Worm (Caenorhabditis elegans): ENCODE measurements around the gene srw-112.
"Not testable (repeated sequence)": the region's sequence is repeated elsewhere in the genome, so short reads cannot be mapped to it uniquely, and the experiment has no call there.

srw-112 gene

DNA sequence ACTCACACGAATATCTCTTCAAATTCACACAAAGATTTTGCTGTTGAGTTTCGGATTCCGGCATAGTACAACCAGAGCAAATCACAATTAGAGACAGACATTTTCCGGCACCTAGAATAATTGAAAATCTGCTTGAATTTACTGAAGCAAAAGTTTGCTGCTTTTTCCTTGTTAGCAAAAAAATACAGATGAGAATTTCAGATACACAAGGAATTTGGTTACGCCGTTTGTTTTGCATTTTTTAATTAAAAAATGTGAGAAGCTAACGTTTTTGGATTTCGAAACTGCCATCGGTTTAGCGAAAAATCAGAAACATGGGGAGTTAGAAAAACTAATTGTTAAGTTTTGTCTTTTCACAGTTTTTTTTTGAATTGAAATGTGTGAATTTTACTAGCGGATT lies 25.9 kb downstream of the srw-112 start, which contains the start of gene srw-118:
srw-118 (minus strand) TSS at position 101 of the 400 bp plus-strand sequence.
- no peak for TF ChIP-seq ceh-34 (tag; optimal IDR thresholded peaks at IDR 0.05)
- no peak for TF ChIP-seq odd-2 (tag; optimal IDR thresholded peaks at IDR 0.05)
- TF ChIP-seq elt-4 (tag; optimal IDR thresholded peaks at IDR 0.05): no peak
- TF ChIP-seq ceh-9 (tag; optimal IDR thresholded peaks at IDR 0.05): no peak
- TF ChIP-seq hlh-15 (tag; optimal IDR thresholded peaks at IDR 0.05): no peak
- no peak for TF ChIP-seq eyg-1 (tag; optimal IDR thresholded peaks at IDR 0.05)
- TF ChIP-seq ceh-19 (GFP tag; optimal IDR thresholded peaks at IDR 0.05): no peak
- no peak for TF ChIP-seq zip-5 (tag; optimal IDR thresholded peaks at IDR 0.05)
- no peak for TF ChIP-seq pha-2 (tag; optimal IDR thresholded peaks at IDR 0.05)
- no peak for TF ChIP-seq nhr-232 (tag; optimal IDR thresholded peaks at IDR 0.05)
- TF ChIP-seq tbx-7 (tag; optimal IDR thresholded peaks at IDR 0.05): no peak
- TF ChIP-seq fkh-6 (tag; optimal IDR thresholded peaks at IDR 0.05): no peak
- no peak for TF ChIP-seq ceh-22 (tag; optimal IDR thresholded peaks at IDR 0.05)
- no peak for TF ChIP-seq ceh-6 (GFP tag; optimal IDR thresholded peaks at IDR 0.05)

DNA sequence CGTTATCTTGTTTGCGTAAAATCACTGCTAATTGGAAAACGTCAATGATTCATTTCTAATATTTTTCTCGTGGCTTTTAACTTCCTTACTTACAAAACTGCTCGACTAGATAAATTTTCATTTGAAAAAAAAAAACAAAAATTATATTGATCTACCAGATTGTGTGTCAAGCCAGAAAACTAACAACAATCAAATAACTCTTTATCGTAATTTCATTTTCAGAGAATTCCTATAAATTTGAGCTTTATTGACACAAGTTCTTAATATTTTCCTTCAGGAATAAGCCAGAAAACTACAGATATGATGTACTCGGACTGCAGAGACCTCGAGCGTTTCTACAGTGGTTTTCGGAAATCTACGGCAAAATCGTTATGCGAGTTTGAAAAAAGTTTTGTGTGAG lies 29.6 kb downstream of the srw-112 start, which contains the start of gene srw-124:
srw-124 (plus strand) TSS at position 301 of the 400 bp plus-strand sequence.
- TF ChIP-seq nhr-232 (tag; optimal IDR thresholded peaks at IDR 0.05) (no peak), zip-5 (tag; optimal IDR thresholded peaks at IDR 0.05) (no peak), ceh-31 (tag; optimal IDR thresholded peaks at IDR 0.05) (no peak), unc-42 (tag; optimal IDR thresholded peaks at IDR 0.05) (no peak)

DNA sequence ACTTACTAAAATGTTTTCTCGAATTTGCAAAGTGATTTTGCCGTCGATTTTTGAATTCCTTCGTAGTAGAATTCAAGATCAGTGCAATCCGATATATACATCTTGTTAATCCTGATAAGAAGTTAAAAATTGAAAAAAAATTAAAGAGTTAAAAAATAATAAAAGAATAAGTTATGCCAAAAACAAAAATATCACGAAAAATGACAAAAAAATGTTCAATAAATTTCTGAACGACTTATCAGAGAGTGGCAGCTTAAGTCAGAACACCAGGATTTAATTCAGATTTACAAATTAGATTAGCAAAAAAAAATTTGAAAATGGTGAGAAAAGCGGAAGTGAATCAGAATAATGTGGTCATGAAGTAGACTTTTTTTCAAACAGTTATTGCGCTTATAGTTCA lies 30.6 kb downstream of the srw-112 start, which contains the start of gene srw-123:
srw-123 (minus strand) TSS at position 101 of the 400 bp plus-strand sequence.
- TF ChIP-seq ceh-18, ets-4, C08G9.2 (tag; optimal IDR thresholded peaks at IDR 0.05): not testable (repeated sequence)

DNA sequence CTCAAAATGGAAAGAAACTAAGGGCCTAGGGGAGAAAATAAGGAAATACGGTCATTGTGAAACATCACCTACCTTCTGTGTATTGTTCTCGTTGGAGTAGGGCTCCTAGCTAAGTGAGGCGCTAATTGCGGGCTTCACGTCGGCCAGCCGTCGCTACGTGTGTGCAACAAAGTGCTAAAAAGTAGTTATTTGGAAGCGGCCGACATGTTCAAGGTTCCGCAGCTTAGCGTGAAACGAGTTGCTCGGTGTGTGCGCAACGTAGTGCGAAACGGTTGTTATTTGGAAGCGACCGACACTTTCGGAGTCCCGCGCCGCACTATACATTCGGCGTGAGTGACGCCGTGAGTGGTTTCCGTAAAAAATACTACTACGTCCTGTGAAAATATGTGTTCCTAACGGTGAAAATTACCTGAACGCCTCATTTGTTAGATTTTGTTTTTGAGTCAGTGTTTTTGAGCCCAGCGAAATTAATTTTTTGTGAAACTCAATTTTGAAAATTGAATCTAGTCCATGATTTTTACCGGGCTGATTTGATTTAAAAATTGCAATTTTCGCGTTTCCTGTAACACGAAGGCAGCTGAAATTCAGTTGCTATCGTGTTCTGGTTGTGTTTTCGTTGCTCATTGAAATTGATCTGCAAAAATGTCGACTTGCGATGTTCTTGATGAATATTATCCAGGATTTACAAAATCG lies 34.4 kb downstream of the srw-112 start, which contains the start of gene srw-129:
srw-129 (plus strand) TSS at position 643 of the 693 bp plus-strand sequence.
- TF ChIP-seq hlh-30 (tag; optimal IDR thresholded peaks at IDR 0.05; ENCODE audit: insufficient read depth) (no peak), T23F11.4 (GFP tag; optimal IDR thresholded peaks at IDR 0.05) (no peak), ceh-9 (tag; optimal IDR thresholded peaks at IDR 0.05) (no peak), ceh-19 (GFP tag; optimal IDR thresholded peaks at IDR 0.05) (no peak), pros-1 (tag; optimal IDR thresholded peaks at IDR 0.05) (no peak), pax-1 (tag; optimal IDR thresholded peaks at IDR 0.05) (no peak), ceh-18 (tag; optimal IDR thresholded peaks at IDR 0.05) (no peak), lin-11 (tag; optimal IDR thresholded peaks at IDR 0.05) (no peak), tbx-2 (tag; optimal IDR thresholded peaks at IDR 0.05) (no peak), pag-3 (tag; optimal IDR thresholded peaks at IDR 0.05; ENCODE audit: borderline replicate concordance) (no peak), madf-2 (tag; optimal IDR thresholded peaks at IDR 0.05) (no peak)

DNA sequence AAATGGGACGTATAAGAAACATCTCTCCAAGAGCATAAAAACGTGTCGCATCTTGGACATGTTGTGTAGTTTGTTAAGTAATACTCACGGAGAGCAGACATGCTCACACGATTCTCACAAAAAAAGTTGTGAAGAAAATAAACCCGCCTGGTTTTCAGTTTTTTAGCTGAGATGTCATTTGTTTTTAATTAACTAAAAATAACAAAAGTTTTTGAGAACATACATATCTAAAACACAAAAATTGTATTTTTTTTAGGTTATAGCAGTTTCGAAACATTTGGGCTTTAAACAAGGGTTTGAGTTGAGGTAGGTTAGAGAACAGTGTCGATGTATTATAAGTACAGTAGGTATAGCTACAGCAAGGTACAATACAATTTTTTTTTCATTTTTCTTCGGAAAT lies 41.1 kb downstream of the srw-112 start, which contains the start of gene srh-88:
srh-88 (minus strand) TSS at position 101 of the 400 bp plus-strand sequence.
- no peak for TF ChIP-seq unc-86 (tag; optimal IDR thresholded peaks at IDR 0.05)
- TF ChIP-seq rnt-1 (tag; optimal IDR thresholded peaks at IDR 0.05): no peak
- no peak for TF ChIP-seq ceh-30 (tag; optimal IDR thresholded peaks at IDR 0.05)
- TF ChIP-seq nhr-232 (tag; optimal IDR thresholded peaks at IDR 0.05): no peak
- no peak for TF ChIP-seq nfya-1 (tag; optimal IDR thresholded peaks at IDR 0.05)
- TF ChIP-seq pros-1 (tag; optimal IDR thresholded peaks at IDR 0.05): no peak
- TF ChIP-seq ceh-31 (tag; optimal IDR thresholded peaks at IDR 0.05): no peak
- TF ChIP-seq hlh-30 (tag; optimal IDR thresholded peaks at IDR 0.05; ENCODE audit: insufficient read depth): no peak
- TF ChIP-seq ahr-1 (tag; optimal IDR thresholded peaks at IDR 0.05): no peak
- TF ChIP-seq dmd-4 (tag; optimal IDR thresholded peaks at IDR 0.05; ENCODE audit: borderline replicate concordance): no peak
- no peak for TF ChIP-seq pha-2 (tag; optimal IDR thresholded peaks at IDR 0.05)
- no peak for TF ChIP-seq C38D4.7 (GFP tag; optimal IDR thresholded peaks at IDR 0.05)
- TF ChIP-seq K09A11.1 (tag; optimal IDR thresholded peaks at IDR 0.05; ENCODE audit: insufficient read depth): no peak
- no peak for TF ChIP-seq lim-6 (tag; optimal IDR thresholded peaks at IDR 0.05)
- no peak for TF ChIP-seq ceh-14 (tag; optimal IDR thresholded peaks at IDR 0.05)
- TF ChIP-seq ceh-24 (tag; optimal IDR thresholded peaks at IDR 0.05): no peak
- no peak for TF ChIP-seq ttx-3 (tag; optimal IDR thresholded peaks at IDR 0.05)
- no peak for TF ChIP-seq unc-42 (tag; optimal IDR thresholded peaks at IDR 0.05)
